Fruit fly (Drosophila melanogaster): ENCODE data around the gene mael.

Gene mael

DNA sequence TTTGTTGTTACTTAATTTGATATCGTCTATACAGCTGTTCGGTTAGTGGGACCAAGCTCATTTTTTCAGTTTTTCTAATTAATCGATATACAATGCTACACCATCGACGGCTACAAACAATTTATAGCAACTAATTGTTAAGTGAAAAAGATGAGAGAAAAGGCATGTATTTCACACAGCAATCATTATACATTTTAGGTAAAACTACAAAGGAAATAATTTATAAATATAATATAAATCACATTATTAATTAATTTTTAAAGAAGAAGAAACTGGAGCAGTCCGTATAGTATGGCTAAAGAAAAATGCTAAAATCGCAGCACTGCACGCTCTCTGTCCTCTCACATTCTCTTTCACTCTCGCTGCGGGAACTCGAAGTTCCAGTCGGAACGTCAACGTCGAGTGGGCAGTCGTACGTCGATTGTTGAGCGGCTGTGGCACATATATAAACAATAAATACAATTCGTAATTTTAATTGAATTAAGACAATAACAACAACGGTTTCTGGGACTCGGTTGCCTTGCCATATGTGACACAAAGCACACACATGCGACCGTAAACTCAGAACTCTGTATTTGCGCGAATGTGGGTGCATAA, 6.8 kb downstream of the mael start, which contains the start of the genes CG14450 and CG11367 (continued):
- TF ChIP-seq bowl (GFP tag; IDR thresholded peaks at IDR 0.05) (no peak), kay (GFP tag; optimal IDR thresholded peaks at IDR 0.05) (no peak), CG8290 (GFP tag; optimal IDR thresholded peaks at IDR 0.05) (peak; percentile 46), CG8290 (tag; optimal IDR thresholded peaks at IDR 0.05) (peak; percentile 26 to 55), CG12299 (tag; optimal IDR thresholded peaks at IDR 0.05) (peak; percentile 47), CG5180 (GFP tag; optimal IDR thresholded peaks at IDR 0.05) (no peak), CG33557 (GFP tag; optimal IDR thresholded peaks at IDR 0.05) (no peak), Deaf1 (tag; optimal IDR thresholded peaks at IDR 0.05) (peak; percentile 89), CG30403 (GFP tag; optimal IDR thresholded peaks at IDR 0.05) (peak; percentile 9), CG13287 (GFP tag; IDR thresholded peaks at IDR 0.05; ENCODE audit: partially characterized antibody) (peak; percentile 79), sd (tag; optimal IDR thresholded peaks at IDR 0.05) (peak; percentile 30), CG18764 (GFP tag; optimal IDR thresholded peaks at IDR 0.05) (no peak), inv (GFP tag; IDR thresholded peaks at IDR 0.05; ENCODE audit: partially characterized antibody) (peak; percentile 39; the same call in 1 of the 2 replicates), NfI (GFP tag; optimal IDR thresholded peaks at IDR 0.05) (peak; percentile 5), p53 (GFP tag; optimal IDR thresholded peaks at IDR 0.05) (no peak), Stat92E (GFP tag; optimal IDR thresholded peaks at IDR 0.05) (no peak), tin (GFP tag; optimal IDR thresholded peaks at IDR 0.05) (no peak), chm (GFP tag; IDR thresholded peaks at IDR 0.05) (no peak), CG32532 (GFP tag; IDR thresholded peaks at IDR 0.05) (no peak; the same call in 1 of the 2 replicates), CG10321 (GFP tag; IDR thresholded peaks at IDR 0.05) (no peak), Rfx (GFP tag; IDR thresholded peaks at IDR 0.05) (peak; percentile 19; the same call in 1 of the 2 replicates), ara (GFP tag; IDR thresholded peaks at IDR 0.05) (no peak), CG6765 (GFP tag; optimal IDR thresholded peaks at IDR 0.05) (no peak), CG10543 (GFP tag; optimal IDR thresholded peaks at IDR 0.05) (peak; percentile 61), stwl (tag; optimal IDR thresholded peaks at IDR 0.05) (peak; percentile 51), CG3281 (GFP tag; optimal IDR thresholded peaks at IDR 0.05) (no peak), gcm2 (GFP tag; optimal IDR thresholded peaks at IDR 0.05) (no peak), Max (GFP tag; optimal IDR thresholded peaks at IDR 0.05) (no peak), CG14860 (GFP tag; IDR thresholded peaks at IDR 0.05; ENCODE audit: partially characterized antibody) (0 out of 3 replicates have a peak, but pooled peaks have one; percentile 36), CG6813 (GFP tag; optimal IDR thresholded peaks at IDR 0.05) (no peak), Ssrp (tag; optimal IDR thresholded peaks at IDR 0.05) (no peak), CG13894 (tag; optimal IDR thresholded peaks at IDR 0.05) (peak; percentile 47), ci (GFP tag; IDR thresholded peaks at IDR 0.05) (peak; percentile 57; the same call in 2 of the 3 replicates), CG13624 (GFP tag; optimal IDR thresholded peaks at IDR 0.05) (no peak), CG2116 (GFP tag; optimal IDR thresholded peaks at IDR 0.05) (peak; percentile 75), nom (GFP tag; optimal IDR thresholded peaks at IDR 0.05) (peak; percentile 63), sim (GFP tag; IDR thresholded peaks at IDR 0.05) (no peak), CG1529 (GFP tag; optimal IDR thresholded peaks at IDR 0.05) (peak; percentile 60), Elba2 (GFP tag; optimal IDR thresholded peaks at IDR 0.05) (no peak), hth (optimal IDR thresholded peaks at IDR 0.05) (no peak), ssp (GFP tag; IDR thresholded peaks at IDR 0.05) (no peak), peb (GFP tag; IDR thresholded peaks at IDR 0.05) (no peak), Hr39 (optimal IDR thresholded peaks at IDR 0.05) (no peak), CG34422 (GFP tag; IDR thresholded peaks at IDR 0.05) (no peak), en (GFP tag; optimal IDR thresholded peaks at IDR 0.05) (no peak), gem (tag; optimal IDR thresholded peaks at IDR 0.05) (no peak), Dll (GFP tag; IDR thresholded peaks at IDR 0.05; ENCODE audit: partially characterized antibody) (peak; percentile 88), CG5953 (GFP tag; IDR thresholded peaks at IDR 0.05) (no peak), D19B (GFP tag; optimal IDR thresholded peaks at IDR 0.05) (no peak), CG12236 (GFP tag; optimal IDR thresholded peaks at IDR 0.05) (no peak), Ptx1 (GFP tag; IDR thresholded peaks at IDR 0.05) (no peak)

All from whole organism, embryonic.